Fruit fly (Drosophila melanogaster) whole organism, embryonic: Measurements from ENCODE around the gene CG31038.

Experiments used
- B-H2 ChIP-seq: fragments of 200-800 bp; sonication (Bioruptor generic); optimal IDR thresholded peaks from 2 replicates; lab custom pipeline; 2018; ENCODE audit warnings: missing biosample characterization, mild to moderate bottlenecking, missing genetic modification characterization
- CG11696 ChIP-seq: fragments of 200-800 bp; sonication (Bioruptor generic); IDR thresholded peaks from 2 replicates; pipeline ENCODE4 v1.3.6; 2022; ENCODE audit warnings: missing biosample characterization, missing genetic modification characterization
- CG12391 ChIP-seq: fragments of 200-800 bp; sonication (Bioruptor generic); optimal IDR thresholded peaks from 3 replicates; lab custom pipeline; 2018; ENCODE audit warnings: missing biosample characterization, mild to moderate bottlenecking, missing genetic modification characterization, moderate library complexity
- CG12942 ChIP-seq: fragments of 200-800 bp; sonication (Bioruptor generic); optimal IDR thresholded peaks from 3 replicates; lab custom pipeline; 2016; ENCODE audit warnings: missing biosample characterization, missing genetic modification characterization
- CG13424 ChIP-seq: fragments of 200-800 bp; sonication (Bioruptor generic); optimal IDR thresholded peaks from 2 replicates; lab custom pipeline; 2019; ENCODE audit warnings: missing biosample characterization, mild to moderate bottlenecking, missing genetic modification characterization, moderate library complexity
- CG14710 ChIP-seq: fragments of 200-800 bp; sonication (Bioruptor generic); optimal IDR thresholded peaks from 3 replicates; lab custom pipeline; 2019; ENCODE audit warnings: missing biosample characterization, mild to moderate bottlenecking, missing genetic modification characterization, moderate library complexity
- CG15011 ChIP-seq: fragments of 200-800 bp; sonication (Bioruptor generic); optimal IDR thresholded peaks from 3 replicates; lab custom pipeline; 2018; ENCODE audit warnings: missing biosample characterization, mild to moderate bottlenecking, missing genetic modification characterization
- CG17328 ChIP-seq: fragments of 200-800 bp; sonication (Bioruptor generic); IDR thresholded peaks from 2 replicates; pipeline ENCODE4 v1.3.6; 2022; ENCODE audit warnings: missing biosample characterization, missing genetic modification characterization
- CG17568 ChIP-seq: fragments of 200-800 bp; sonication (Bioruptor generic); optimal IDR thresholded peaks from 2 replicates; lab custom pipeline; 2018; ENCODE audit warnings: missing biosample characterization, mild to moderate bottlenecking, missing genetic modification characterization, moderate library complexity
- CG18262 ChIP-seq: fragments of 200-800 bp; optimal IDR thresholded peaks from 3 replicates; lab custom pipeline; 2019; ENCODE audit warnings: missing biosample characterization, mild to moderate bottlenecking, missing genetic modification characterization, moderate library complexity
- CG18476 ChIP-seq: fragments of 200-800 bp; sonication (Bioruptor generic); optimal IDR thresholded peaks from 2 replicates; lab custom pipeline; 2016; ENCODE audit warnings: missing biosample characterization, mild to moderate bottlenecking, missing genetic modification characterization
- CG2889 ChIP-seq: fragments of 200-800 bp; sonication (Bioruptor generic); IDR thresholded peaks from 3 replicates; pipeline ENCODE4 v1.3.6; 2022; ENCODE audit warnings: missing biosample characterization, missing genetic modification characterization
- CG3163 ChIP-seq: fragments of 200-800 bp; sonication (Bioruptor generic); optimal IDR thresholded peaks from 3 replicates; lab custom pipeline; 2016; ENCODE audit warnings: missing biosample characterization, missing genetic modification characterization
- CG32772 ChIP-seq: fragments of 200-800 bp; sonication (Bioruptor generic); IDR thresholded peaks from 2 replicates; pipeline ENCODE4 v1.3.6; 2022; ENCODE audit warnings: missing biosample characterization, missing genetic modification characterization
- CG34376 ChIP-seq: fragments of 200-800 bp; sonication (Bioruptor generic); optimal IDR thresholded peaks from 2 replicates; lab custom pipeline; 2018; ENCODE audit warnings: missing biosample characterization, mild to moderate bottlenecking, missing genetic modification characterization
- CG5953 ChIP-seq: fragments of 200-800 bp; sonication (Bioruptor generic); IDR thresholded peaks from 2 replicates; pipeline ENCODE4 v1.3.6; 2022; ENCODE audit warnings: missing biosample characterization, missing genetic modification characterization
- CG9215 ChIP-seq: fragments of 200-800 bp; sonication (Bioruptor generic); IDR thresholded peaks from 2 replicates; pipeline ENCODE4 v1.3.6; 2022; ENCODE audit warnings: missing biosample characterization, missing genetic modification characterization
- CG9817 ChIP-seq: fragments of 200-800 bp; sonication (Bioruptor generic); optimal IDR thresholded peaks from 2 replicates; lab custom pipeline; 2018; ENCODE audit warnings: missing biosample characterization, mild to moderate bottlenecking, missing genetic modification characterization, moderate library complexity
- CG9876 ChIP-seq: fragments of 200-800 bp; sonication (Bioruptor generic); optimal IDR thresholded peaks from 2 replicates; lab custom pipeline; 2016; ENCODE audit warnings: missing biosample characterization, missing genetic modification characterization
- E2f1 ChIP-seq: fragments of 200-800 bp; sonication (Bioruptor generic); IDR thresholded peaks from 2 replicates; pipeline ENCODE4 v1.3.6; 2022; ENCODE audit warnings: missing biosample characterization, missing genetic modification characterization
- Meics ChIP-seq: fragments of 200-800 bp; sonication (Bioruptor generic); optimal IDR thresholded peaks from 2 replicates; lab custom pipeline; 2017; ENCODE audit warnings: missing biosample characterization, mild to moderate bottlenecking, missing genetic modification characterization
- NFAT ChIP-seq: fragments of 200-800 bp; sonication (Bioruptor generic); IDR thresholded peaks from 2 replicates; pipeline ENCODE4 v1.3.6; 2022; ENCODE audit warnings: missing biosample characterization, missing genetic modification characterization
- PHDP ChIP-seq: fragments of 200-800 bp; sonication (Bioruptor generic); optimal IDR thresholded peaks from 3 replicates; lab custom pipeline; 2018; ENCODE audit warnings: missing biosample characterization, mild to moderate bottlenecking, missing genetic modification characterization, moderate library complexity
- Scr ChIP-seq: fragments of 200-800 bp; sonication (Bioruptor generic); IDR thresholded peaks from 2 replicates; pipeline ENCODE4 v1.3.6; 2022; ENCODE audit warnings: missing biosample characterization, missing genetic modification characterization; ENCODE audit not compliant: partially characterized antibody
- Vsx1 ChIP-seq: fragments of 200-800 bp; sonication (Bioruptor generic); optimal IDR thresholded peaks from 2 replicates; lab custom pipeline; 2017; ENCODE audit warnings: missing biosample characterization, mild to moderate bottlenecking, missing genetic modification characterization, missing genetic modification reagents
- Xbp1 ChIP-seq: fragments of 200-800 bp; sonication (Bioruptor generic); optimal IDR thresholded peaks from 3 replicates; lab custom pipeline; 2016; ENCODE audit warnings: missing biosample characterization, mild to moderate bottlenecking, missing genetic modification characterization
- ato ChIP-seq: fragments of 200-800 bp; sonication (Bioruptor generic); IDR thresholded peaks from 2 replicates; pipeline ENCODE4 v1.3.6; 2022; ENCODE audit warnings: missing biosample characterization, missing genetic modification characterization; ENCODE audit not compliant: partially characterized antibody
- bbx ChIP-seq: fragments of 200-800 bp; sonication (Bioruptor generic); IDR thresholded peaks from 2 replicates; pipeline ENCODE4 v1.3.6; 2022; ENCODE audit warnings: missing biosample characterization, missing genetic modification characterization; ENCODE audit not compliant: partially characterized antibody
- bsh ChIP-seq, 2 experiments: fragments of 200-800 bp; sonication (Bioruptor generic); optimal IDR thresholded peaks; 2 replicates each; lab custom pipeline; 2017 to 2018; ENCODE audit warnings: mild to moderate bottlenecking in 2 of 2, missing biosample characterization in 2 of 2, missing genetic modification characterization in 2 of 2, moderate library complexity in 1 of 2
- cas ChIP-seq: fragments of 200-800 bp; sonication (Bioruptor generic); IDR thresholded peaks from 2 replicates; pipeline ENCODE4 v1.3.6; 2022; ENCODE audit warnings: missing biosample characterization, missing genetic modification characterization
- chn ChIP-seq: fragments of 200-800 bp; sonication (Bioruptor generic); optimal IDR thresholded peaks from 2 replicates; lab custom pipeline; 2016; ENCODE audit warnings: missing biosample characterization, missing genetic modification characterization
- crc ChIP-seq: fragments of 200-800 bp; sonication (Bioruptor generic); optimal IDR thresholded peaks from 2 replicates; lab custom pipeline; 2016; ENCODE audit warnings: missing biosample characterization, missing genetic modification characterization
- eyg ChIP-seq: fragments of 200-800 bp; sonication (Bioruptor generic); optimal IDR thresholded peaks from 3 replicates; lab custom pipeline; 2016; ENCODE audit warnings: missing biosample characterization, missing genetic modification characterization
- gro ChIP-seq: fragments of 200-800 bp; sonication (Bioruptor generic); optimal IDR thresholded peaks from 2 replicates; lab custom pipeline; 2016; ENCODE audit warnings: missing biosample characterization, missing genetic modification characterization
- ham ChIP-seq: fragments of 200-800 bp; sonication (Bioruptor generic); IDR thresholded peaks from 2 replicates; pipeline ENCODE4 v1.3.6; 2022; ENCODE audit warnings: missing biosample characterization, missing genetic modification characterization
- ind ChIP-seq: fragments of 200-800 bp; sonication (Bioruptor generic); optimal IDR thresholded peaks from 3 replicates; lab custom pipeline; 2016; ENCODE audit warnings: missing biosample characterization, missing genetic modification characterization
- insv ChIP-seq, 2 experiments: fragments of 200-800 bp; sonication (Bioruptor generic); optimal IDR thresholded peaks; 3 replicates each; lab custom pipeline; 2016 to 2018; ENCODE audit warnings: missing biosample characterization in 2 of 2, missing genetic modification characterization in 2 of 2
- lola ChIP-seq, 3 experiments: fragments of >200 bp in 2 of 3; fragments of 200-800 bp in 1 of 3; sonication (Bioruptor generic) in 1 of 3; optimal IDR thresholded peaks; 2 replicates each; lab custom pipeline; 2017 to 2019; ENCODE audit warnings: missing biosample characterization in 3 of 3, missing genetic modification characterization in 3 of 3, mild to moderate bottlenecking in 1 of 3, moderate library complexity in 1 of 3
- maf-S ChIP-seq: fragments of 200-800 bp; sonication (Bioruptor generic); optimal IDR thresholded peaks from 2 replicates; lab custom pipeline; 2016; ENCODE audit warnings: missing biosample characterization, missing genetic modification characterization
- nom ChIP-seq: fragments of 200-800 bp; sonication (Bioruptor generic); optimal IDR thresholded peaks from 2 replicates; lab custom pipeline; 2017; ENCODE audit warnings: missing biosample characterization, missing genetic modification characterization, mild to moderate bottlenecking, moderate library complexity, missing genetic modification reagents
- pfk ChIP-seq: fragments of 200-800 bp; sonication (Bioruptor generic); optimal IDR thresholded peaks from 2 replicates; lab custom pipeline; 2018; ENCODE audit warnings: missing biosample characterization, mild to moderate bottlenecking, missing genetic modification characterization, moderate library complexity
- psq ChIP-seq: fragments of 200-800 bp; sonication (Bioruptor generic); optimal IDR thresholded peaks from 2 replicates; lab custom pipeline; 2017; ENCODE audit warnings: missing biosample characterization, missing genetic modification characterization
- pum ChIP-seq: fragments of 200-800 bp; sonication (Bioruptor generic); optimal IDR thresholded peaks from 2 replicates; lab custom pipeline; 2016; ENCODE audit warnings: missing biosample characterization, missing genetic modification characterization
- schlank ChIP-seq: fragments of 200-800 bp; sonication (Bioruptor generic); optimal IDR thresholded peaks from 2 replicates; lab custom pipeline; 2018; ENCODE audit warnings: missing biosample characterization, mild to moderate bottlenecking, missing genetic modification characterization
- shn ChIP-seq: fragments of 200-800 bp; sonication (Bioruptor generic); optimal IDR thresholded peaks from 3 replicates; lab custom pipeline; 2016; ENCODE audit warnings: missing biosample characterization, missing genetic modification characterization
- sr ChIP-seq: fragments of 200-800 bp; sonication (Bioruptor generic); IDR thresholded peaks from 3 replicates; pipeline ENCODE4 v1.3.6; 2022; ENCODE audit warnings: missing biosample characterization, missing genetic modification characterization
- sug ChIP-seq: fragments of 200-800 bp; optimal IDR thresholded peaks from 2 replicates; lab custom pipeline; 2019; ENCODE audit warnings: missing biosample characterization, mild to moderate bottlenecking, missing genetic modification characterization, moderate library complexity
- vnd ChIP-seq: fragments of 200-800 bp; sonication (Bioruptor generic); IDR thresholded peaks from 3 replicates; pipeline ENCODE4 v1.3.6; 2022; ENCODE audit warnings: missing biosample characterization, missing genetic modification characterization; ENCODE audit not compliant: partially characterized antibody
- zen ChIP-seq: fragments of 200-800 bp; sonication (Bioruptor generic); optimal IDR thresholded peaks from 3 replicates; lab custom pipeline; 2018; ENCODE audit warnings: missing biosample characterization, mild to moderate bottlenecking, missing genetic modification characterization, moderate library complexity
- zfh2 ChIP-seq: fragments of 200-800 bp; sonication (Bioruptor generic); optimal IDR thresholded peaks from 2 replicates; lab custom pipeline; 2016; ENCODE audit warnings: missing biosample characterization, missing genetic modification characterization

CG31038 gene

DNA sequence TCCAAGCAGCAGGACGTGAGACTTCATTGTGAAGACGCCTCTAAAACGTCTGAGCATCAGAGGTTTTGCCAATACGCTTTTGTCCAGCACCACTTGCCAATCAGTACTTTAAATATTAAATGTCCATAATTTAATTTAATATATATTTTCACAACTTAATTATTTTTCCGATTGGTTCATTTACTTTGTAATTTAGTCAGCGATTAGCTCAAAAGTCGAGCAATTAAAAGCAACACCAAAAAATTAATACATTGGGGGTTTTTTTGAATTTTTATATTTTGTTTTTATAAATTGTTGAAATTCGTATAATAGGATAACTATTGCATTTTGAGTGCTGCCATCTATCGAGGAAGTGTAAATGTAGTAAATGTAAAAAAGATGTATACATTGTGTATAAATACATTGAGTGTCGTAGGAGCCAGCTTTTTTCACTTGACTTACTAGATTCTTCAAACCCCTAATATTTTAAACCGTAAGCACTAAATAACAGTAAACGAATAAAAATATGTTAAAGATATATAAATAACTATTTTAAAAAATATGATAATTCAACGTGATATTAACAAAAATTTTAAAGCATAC lies 27.0 kb downstream of the CG31038 start, which contains the start of gene CG15517 (continued):
- TF ChIP-seq vnd (GFP tag; lab: Robert Waterston, UW) (no peak), sr (GFP tag; lab: Robert Waterston, UW) (no peak), CG18476 (GFP tag; lab: Kevin White, UChicago) (no peak), chn (GFP tag; lab: Kevin White, UChicago) (no peak), ham (GFP tag; lab: Robert Waterston, UW) (no peak), cas (GFP tag; lab: Robert Waterston, UW) (no peak), NFAT (no peak), ato (no peak), CG2889 (GFP tag; lab: Robert Waterston, UW) (no peak), shn (GFP tag; lab: Kevin White, UChicago) (no peak), CG5953 (GFP tag; lab: Robert Waterston, UW) (no peak), CG9215 (no peak), PHDP (tag; lab: Kevin White, UChicago) (peak; percentile 14), bsh (GFP tag; optimal IDR thresholded peaks at IDR 0.05; lab: Kevin White, UChicago) (no peak), zen (tag; lab: Kevin White, UChicago) (peak; percentile 35), maf-S (no peak), CG18262 (no peak), Xbp1 (GFP tag; lab: Kevin White, UChicago) (peak; percentile 20), Meics (GFP tag; lab: Kevin White, UChicago) (no peak), CG17328 (GFP tag; lab: Robert Waterston, UW) (no peak), schlank (tag; lab: Kevin White, UChicago) (no peak), CG9876 (GFP tag; lab: Kevin White, UChicago) (no peak), CG34376 (GFP tag; lab: Kevin White, UChicago) (no peak), crc (GFP tag; lab: Kevin White, UChicago) (no peak), CG14710 (peak; percentile 19), eyg (GFP tag; lab: Kevin White, UChicago) (no peak), B-H2 (GFP tag; lab: Kevin White, UChicago) (no peak), nom (GFP tag; lab: Kevin White, UChicago) (no peak), gro (GFP tag; lab: Kevin White, UChicago) (no peak), zfh2 (no peak), pum (GFP tag; lab: Kevin White, UChicago) (no peak), CG12391 (tag; lab: Kevin White, UChicago) (peak; percentile 3), lola (GFP tag; optimal IDR thresholded peaks at IDR 0.05; lab: Kevin White, UChicago) (no peak), pfk (GFP tag; lab: Kevin White, UChicago) (no peak), sug (tag; lab: Kevin White, UChicago) (peak; percentile 12), Vsx1 (GFP tag; lab: Kevin White, UChicago) (no peak), CG15011 (no peak), CG9817 (peak; percentile 32), E2f1 (GFP tag; lab: Robert Waterston, UW) (no peak), Scr (GFP tag; lab: Robert Waterston, UW) (no peak), bbx (no peak), CG12942 (no peak), ind (GFP tag; lab: Kevin White, UChicago) (no peak), CG11696 (no peak), insv (GFP tag; optimal IDR thresholded peaks at IDR 0.05; lab: Kevin White, UChicago) (no peak), psq (GFP tag; lab: Kevin White, UChicago) (no peak), CG32772 (no peak), CG17568 (GFP tag; lab: Kevin White, UChicago) (no peak), CG3163 (GFP tag; lab: Kevin White, UChicago) (no peak), CG13424 (tag; lab: Kevin White, UChicago) (peak; percentile 4)
